Worm (Caenorhabditis elegans): ENCODE results near the gene fipr-27.

Gene fipr-27

ce11 chrIV:16656232-16656631 lies 25.5 kb downstream of the fipr-27 start, which contains the start of gene tsr-2 (continued):
- TF ChIP-seq snpc-1.3 (tag; optimal IDR thresholded peaks at IDR 0.05; ENCODE audit: insufficient read depth) (peak; percentile 67), mel-28 (tag; optimal IDR thresholded peaks at IDR 0.05; ENCODE audit: borderline replicate concordance) (no peak), aptf-2 (GFP tag; conservative IDR thresholded peaks at IDR 0.05) (peak; percentile 89), ZK185.1 (tag; optimal IDR thresholded peaks at IDR 0.05; ENCODE audit: poor library complexity, severe bottlenecking) (peak; percentile 80), Y67H2A.10 (GFP tag; conservative IDR thresholded peaks at IDR 0.05) (0 out of 2 replicates have a peak, but pooled peaks have one; percentile 48), ceh-91 (GFP tag; IDR thresholded peaks at IDR 0.05) (peak; percentile 80), dox-1 (GFP tag; IDR thresholded peaks at IDR 0.05) (peak; percentile 95), lsl-1 (GFP tag; optimal IDR thresholded peaks at IDR 0.05) (peak; percentile 91), tbx-9 (tag; optimal IDR thresholded peaks at IDR 0.05; ENCODE audit: borderline replicate concordance) (no peak), ets-4 (GFP tag; optimal IDR thresholded peaks at IDR 0.05) (no peak), ztf-6 (GFP tag; IDR thresholded peaks at IDR 0.05) (no peak), ztf-3 (GFP tag; optimal IDR thresholded peaks at IDR 0.05) (no peak), tbp1 (GFP tag; optimal IDR thresholded peaks at IDR 0.05) (peak; percentile 76), hmg-1.2 (GFP tag; IDR thresholded peaks at IDR 0.05) (peak; percentile 63), attf-6 (GFP tag; IDR thresholded peaks at IDR 0.05) (peak; percentile 94), let-607 (tag; optimal IDR thresholded peaks at IDR 0.05) (peak in 1 of 2 experiments; percentile 63), zim-3 (tag; optimal IDR thresholded peaks at IDR 0.05) (no peak)

- TF ChIP-seq tbp1 (GFP tag; optimal IDR thresholded peaks at IDR 0.05) (peak; percentile 51), hmg-1.2 (GFP tag; IDR thresholded peaks at IDR 0.05) (0 out of 2 replicates have a peak, but pooled peaks have one; percentile 12), cebp-1 (GFP tag; IDR thresholded peaks at IDR 0.05) (no peak), cebp-1 (tag; optimal IDR thresholded peaks at IDR 0.05) (peak; percentile 61), Y79H2A.3 (GFP tag; conservative IDR thresholded peaks at IDR 0.05) (peak; percentile 69; the same call in 1 of the 2 replicates), nfya-2 (GFP tag; IDR thresholded peaks at IDR 0.05) (0 out of 2 replicates have a peak, but pooled peaks have one; percentile 74), hrde-1 (tag; optimal IDR thresholded peaks at IDR 0.05; ENCODE audit: borderline replicate concordance) (peak; percentile 60), B0035.1 (tag; optimal IDR thresholded peaks at IDR 0.05) (peak; percentile 7), T26A5.8 (tag; optimal IDR thresholded peaks at IDR 0.05) (peak; percentile 12), ekl-4 (GFP tag; IDR thresholded peaks at IDR 0.05) (peak; percentile 55; the same call in 1 of the 2 replicates), chd-7 (tag; optimal IDR thresholded peaks at IDR 0.05) (no peak), F49E8.2 (tag; optimal IDR thresholded peaks at IDR 0.05; ENCODE audit: insufficient read depth) (peak; percentile 30), nfyb-1 (GFP tag; IDR thresholded peaks at IDR 0.05) (peak; percentile 87), Y53G8AR.9 (GFP tag; conservative IDR thresholded peaks at IDR 0.05) (peak; percentile 54; the same call in 1 of the 2 replicates), F57C9.4 (tag; optimal IDR thresholded peaks at IDR 0.05) (no peak), rpc-1 (optimal IDR thresholded peaks at IDR 0.05) (no peak), rpc-1 (tag; optimal IDR thresholded peaks at IDR 0.05) (no peak), madf-6 (GFP tag; IDR thresholded peaks at IDR 0.05) (peak; percentile 36; the same call in 1 of the 2 replicates), lin-35 (GFP tag; optimal IDR thresholded peaks at IDR 0.05) (peak in 1 of 3 experiments; percentile 3), pha-4 (tag; optimal IDR thresholded peaks at IDR 0.05) (no peak), attf-5 (GFP tag; optimal IDR thresholded peaks at IDR 0.05) (no peak), D2030.7 (GFP tag; IDR thresholded peaks at IDR 0.05) (0 out of 2 replicates have a peak, but pooled peaks have one; percentile 17), attf-6 (GFP tag; IDR thresholded peaks at IDR 0.05) (peak; percentile 89; the same call in 1 of the 2 replicates), ets-4 (GFP tag; optimal IDR thresholded peaks at IDR 0.05) (no peak), athp-1 (tag; optimal IDR thresholded peaks at IDR 0.05) (peak; percentile 20), hsf-1 (GFP tag; IDR thresholded peaks at IDR 0.05) (peak; percentile 68), fkh-3 (tag; optimal IDR thresholded peaks at IDR 0.05) (no peak), snpc-4 (GFP tag; optimal IDR thresholded peaks at IDR 0.05) (no peak), snpc-4 (tag; optimal IDR thresholded peaks at IDR 0.05) (peak in 2 of 4 experiments; percentile 27 to 92), rec-8 (tag; optimal IDR thresholded peaks at IDR 0.05) (peak in 1 of 2 experiments; percentile 3), mes-4 (tag; optimal IDR thresholded peaks at IDR 0.05) (peak; percentile 55), zfh-2 (GFP tag; conservative IDR thresholded peaks at IDR 0.05) (no peak)
Observed at ce11 chrIV:16657488-16657982, 26.8 kb downstream of the fipr-27 start.
